Worm (Caenorhabditis elegans): ENCODE results near the gene flad-1.

DNA sequence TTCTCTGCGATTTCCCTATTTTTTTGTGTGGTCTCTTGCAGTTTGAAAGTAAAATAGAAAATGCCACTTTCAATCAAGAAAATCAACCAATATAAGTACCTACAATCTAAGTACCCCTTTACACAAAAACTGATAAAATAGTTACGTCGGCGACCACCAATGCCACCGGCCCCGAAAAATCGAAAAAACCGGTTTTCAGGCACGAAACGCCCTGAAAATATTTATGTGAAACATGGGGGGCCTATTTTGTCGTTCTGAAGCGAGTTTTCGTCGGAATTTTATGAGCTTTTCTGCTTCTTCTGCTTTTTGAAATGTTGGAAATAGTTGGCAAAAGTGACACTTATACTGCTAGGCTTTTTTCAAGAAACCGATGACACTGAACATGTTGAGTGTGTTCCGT lies 44.7 kb downstream of the flad-1 start:
- TF ChIP-seq ztf-4 (tag; optimal IDR thresholded peaks at IDR 0.05) (no peak), lsy-2 (tag; optimal IDR thresholded peaks at IDR 0.05) (no peak), lin-13 (GFP tag; optimal IDR thresholded peaks at IDR 0.05) (no peak), fos-1 (tag; optimal IDR thresholded peaks at IDR 0.05) (no peak), lin-39 (tag; optimal IDR thresholded peaks at IDR 0.05) (no peak), unc-62 (GFP tag; optimal IDR thresholded peaks at IDR 0.05) (no peak), nhr-10 (tag; optimal IDR thresholded peaks at IDR 0.05) (no peak), nhr-12 (tag; optimal IDR thresholded peaks at IDR 0.05) (no peak), ztf-11 (tag; optimal IDR thresholded peaks at IDR 0.05) (no peak), ama-1 (optimal IDR thresholded peaks at IDR 0.05) (no peak), egl-27 (tag; optimal IDR thresholded peaks at IDR 0.05) (no peak), F13H6.1 (tag; optimal IDR thresholded peaks at IDR 0.05) (no peak), nhr-23 (tag; optimal IDR thresholded peaks at IDR 0.05) (no peak), skn-1 (tag; optimal IDR thresholded peaks at IDR 0.05) (no peak)

All from whole organism, L2 larva.